Worm (Caenorhabditis elegans) whole organism, late embryonic: ENCODE measurements around the gene cyp-25A2.

Experiments used
- C38D4.7 ChIP-seq: fragments of 200-800 bp; sonication (Bioruptor generic); optimal IDR thresholded peaks from 2 replicates; lab custom pipeline; 2018; ENCODE audit warnings: mild to moderate bottlenecking, missing genetic modification characterization, moderate library complexity, missing compliant biosample characterization
- K02D7.2 ChIP-seq: sonication (generic microtip); optimal IDR thresholded peaks from 2 replicates; lab custom pipeline; 2017; ENCODE audit warnings: mild to moderate bottlenecking, missing genetic modification characterization, missing compliant biosample characterization
- T23F11.4 ChIP-seq: fragments of 200-800 bp; sonication (Bioruptor generic); optimal IDR thresholded peaks from 2 replicates; lab custom pipeline; 2018; ENCODE audit warnings: mild to moderate bottlenecking, missing genetic modification characterization, missing compliant biosample characterization
- ceh-14 ChIP-seq: sonication (generic microtip); optimal IDR thresholded peaks from 2 replicates; lab custom pipeline; 2016; ENCODE audit warnings: missing genotype, missing genetic modification characterization, missing compliant biosample characterization
- ceh-18 ChIP-seq: sonication (generic microtip); optimal IDR thresholded peaks from 2 replicates; lab custom pipeline; 2016; ENCODE audit warnings: missing genetic modification characterization, missing compliant biosample characterization
- ceh-34 ChIP-seq: sonication (generic microtip); optimal IDR thresholded peaks from 2 replicates; lab custom pipeline; 2016; ENCODE audit warnings: mild to moderate bottlenecking, missing genetic modification characterization, missing compliant biosample characterization
- ceh-45 ChIP-seq: fragments of 200-800 bp; sonication (Bioruptor generic); IDR thresholded peaks from 2 replicates; pipeline ENCODE4 v1.3.6; 2022; ENCODE audit warnings: missing genetic modification reagents, missing genetic modification characterization, missing compliant biosample characterization
- ceh-6 ChIP-seq: fragments of 200-800 bp; sonication (Bioruptor generic); optimal IDR thresholded peaks from 2 replicates; lab custom pipeline; 2018; ENCODE audit warnings: mild to moderate bottlenecking, missing genetic modification characterization, missing compliant biosample characterization
- ceh-9 ChIP-seq: sonication (generic microtip); optimal IDR thresholded peaks from 2 replicates; lab custom pipeline; 2016; ENCODE audit warnings: mild to moderate bottlenecking, missing genetic modification characterization, inconsistent platforms, missing compliant biosample characterization
- che-1 ChIP-seq: sonication (generic microtip); optimal IDR thresholded peaks from 2 replicates; lab custom pipeline; 2016; ENCODE audit warnings: mild to moderate bottlenecking, missing genetic modification characterization, missing compliant biosample characterization
- dmd-4 ChIP-seq: sonication (generic microtip); optimal IDR thresholded peaks from 2 replicates; lab custom pipeline; 2016; ENCODE audit warnings: borderline replicate concordance, missing genetic modification characterization, missing compliant biosample characterization
- dve-1 ChIP-seq: sonication (generic microtip); optimal IDR thresholded peaks from 2 replicates; lab custom pipeline; 2017; ENCODE audit warnings: antibody characterized with exemption, mild to moderate bottlenecking, missing genetic modification characterization, missing compliant biosample characterization
- elt-4 ChIP-seq: sonication (generic microtip); optimal IDR thresholded peaks from 2 replicates; lab custom pipeline; 2016; ENCODE audit warnings: missing genetic modification characterization, missing compliant biosample characterization
- eyg-1 ChIP-seq: sonication (generic microtip); optimal IDR thresholded peaks from 2 replicates; lab custom pipeline; 2016; ENCODE audit warnings: missing genotype, missing genetic modification characterization, missing compliant biosample characterization
- fkh-10 ChIP-seq: fragments of 150-350 bp; optimal IDR thresholded peaks from 2 replicates; lab custom pipeline; 2014; ENCODE audit warnings: missing biosample characterization, missing genetic modification reagents, missing genetic modification characterization
- fkh-6 ChIP-seq: sonication (generic microtip); optimal IDR thresholded peaks from 2 replicates; lab custom pipeline; 2016; ENCODE audit warnings: missing genetic modification characterization, missing compliant biosample characterization
- gmeb-2 ChIP-seq: sonication (generic microtip); optimal IDR thresholded peaks from 2 replicates; lab custom pipeline; 2016; ENCODE audit warnings: missing genetic modification characterization, inconsistent platforms, missing compliant biosample characterization
- hlh-13 ChIP-seq: fragments of 200-800 bp; sonication (Bioruptor generic); optimal IDR thresholded peaks from 2 replicates; lab custom pipeline; 2018; ENCODE audit warnings: mild to moderate bottlenecking, missing genetic modification characterization, missing compliant biosample characterization
- hlh-30 ChIP-seq: sonication (generic microtip); optimal IDR thresholded peaks from 2 replicates; lab custom pipeline; 2017; ENCODE audit warnings: antibody characterized with exemption, missing genetic modification characterization, missing compliant biosample characterization; ENCODE audit not compliant: insufficient read depth
- hlh-6 ChIP-seq: sonication (generic microtip); optimal IDR thresholded peaks from 2 replicates; lab custom pipeline; 2016; ENCODE audit warnings: missing genotype, missing genetic modification characterization, missing compliant biosample characterization
- lin-11 ChIP-seq: fragments of 200-800 bp; sonication (Bioruptor generic); optimal IDR thresholded peaks from 2 replicates; lab custom pipeline; 2018; ENCODE audit warnings: mild to moderate bottlenecking, missing genetic modification characterization, missing compliant biosample characterization
- nfya-1 ChIP-seq: sonication (generic microtip); optimal IDR thresholded peaks from 2 replicates; lab custom pipeline; 2017; ENCODE audit warnings: missing genetic modification characterization, mild to moderate bottlenecking, missing compliant biosample characterization, antibody characterized with exemption, moderate library complexity
- nhr-11 ChIP-seq: fragments of 150-350 bp; optimal IDR thresholded peaks from 2 replicates; lab custom pipeline; 2014; ENCODE audit warnings: missing biosample characterization, missing genetic modification characterization
- nhr-232 ChIP-seq: sonication (generic microtip); optimal IDR thresholded peaks from 2 replicates; lab custom pipeline; 2016; ENCODE audit warnings: missing genetic modification characterization, missing compliant biosample characterization
- npax-4 ChIP-seq: sonication (generic microtip); optimal IDR thresholded peaks from 2 replicates; lab custom pipeline; 2016; ENCODE audit warnings: missing genetic modification characterization, missing compliant biosample characterization
- pat-9 ChIP-seq: fragments of 200-800 bp; sonication (Bioruptor generic); optimal IDR thresholded peaks from 2 replicates; lab custom pipeline; 2018; ENCODE audit warnings: mild to moderate bottlenecking, missing genetic modification characterization, moderate library complexity, missing compliant biosample characterization
- pax-1 ChIP-seq: fragments of 150-350 bp; optimal IDR thresholded peaks from 2 replicates; lab custom pipeline; 2014; ENCODE audit warnings: missing biosample characterization, missing genetic modification characterization
- pha-2 ChIP-seq: sonication (generic microtip); optimal IDR thresholded peaks from 2 replicates; lab custom pipeline; 2017; ENCODE audit warnings: mild to moderate bottlenecking, missing genetic modification characterization, missing compliant biosample characterization
- pha-4 ChIP-seq: fragments of 150-350 bp; optimal IDR thresholded peaks from 2 replicates; lab custom pipeline; 2018; ENCODE audit warnings: missing biosample characterization, missing genetic modification reagents, missing genetic modification characterization
- pqm-1 ChIP-seq: sonication (generic microtip); optimal IDR thresholded peaks from 2 replicates; lab custom pipeline; 2016; ENCODE audit warnings: missing genetic modification characterization, missing compliant biosample characterization
- ref-2 ChIP-seq: sonication (generic microtip); optimal IDR thresholded peaks from 2 replicates; lab custom pipeline; 2016; ENCODE audit warnings: missing genetic modification characterization, missing compliant biosample characterization
- rnt-1 ChIP-seq: sonication (generic microtip); optimal IDR thresholded peaks from 2 replicates; lab custom pipeline; 2016; ENCODE audit warnings: missing genetic modification characterization, missing compliant biosample characterization
- sdc-2 ChIP-seq: sonication (generic microtip); optimal IDR thresholded peaks from 2 replicates; lab custom pipeline; 2016; ENCODE audit warnings: missing genotype, missing genetic modification characterization, missing compliant biosample characterization
- sox-2 ChIP-seq: fragments of 200-800 bp; sonication (Bioruptor generic); IDR thresholded peaks from 2 replicates; pipeline ENCODE4 v1.3.6; 2022; ENCODE audit warnings: missing genetic modification reagents, missing genetic modification characterization, missing compliant biosample characterization
- tbx-2 ChIP-seq: sonication (generic microtip); optimal IDR thresholded peaks from 2 replicates; lab custom pipeline; 2016; ENCODE audit warnings: missing genetic modification characterization, missing compliant biosample characterization
- ttx-3 ChIP-seq: sonication (generic microtip); optimal IDR thresholded peaks from 2 replicates; lab custom pipeline; 2016; ENCODE audit warnings: missing genetic modification reagents, missing genetic modification characterization, missing compliant biosample characterization
- ztf-16 ChIP-seq: sonication (generic microtip); optimal IDR thresholded peaks from 2 replicates; lab custom pipeline; 2017; ENCODE audit warnings: missing genetic modification characterization, missing compliant biosample characterization

Gene cyp-25A2

DNA sequence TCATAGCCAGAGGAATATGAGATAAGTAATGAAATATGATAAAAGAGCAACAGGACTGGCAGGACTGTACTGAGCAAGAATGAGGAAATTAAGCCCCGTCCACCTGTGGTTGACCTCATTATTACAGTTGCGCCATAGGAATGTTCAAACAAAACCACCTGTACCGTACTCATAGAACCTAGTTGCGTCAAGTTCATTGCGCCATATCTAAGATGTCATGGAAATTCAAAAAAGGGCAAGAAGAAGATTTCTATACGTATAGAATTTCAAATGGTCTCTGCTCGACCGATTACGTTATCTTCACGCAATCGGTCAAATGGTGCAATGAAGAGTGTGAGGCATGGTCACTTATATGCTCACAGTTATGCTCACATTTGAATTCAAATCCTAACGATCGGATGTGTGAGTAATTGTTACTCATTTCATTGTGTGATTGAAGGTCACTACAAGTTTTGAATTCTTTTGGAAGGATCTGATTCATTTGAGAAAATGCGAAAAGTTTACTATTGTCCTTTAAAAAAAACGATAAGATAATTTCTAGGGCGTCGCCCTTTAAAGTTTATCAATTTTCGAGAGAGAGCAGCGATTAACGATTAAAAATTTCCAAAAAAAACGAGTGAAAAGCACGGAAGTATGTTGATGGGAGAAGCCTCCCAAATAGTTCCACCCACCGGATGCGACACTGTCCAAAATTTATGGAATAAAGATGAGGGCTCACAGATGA lies 36.9 kb downstream of the cyp-25A2 start:
- TF ChIP-seq pax-1 (tag; lab: Kevin White, UChicago) (no peak), gmeb-2 (tag; lab: Kevin White, UChicago) (no peak), pat-9 (tag; lab: Kevin White, UChicago) (no peak), ref-2 (tag; lab: Kevin White, UChicago) (no peak), ceh-9 (no peak)

DNA sequence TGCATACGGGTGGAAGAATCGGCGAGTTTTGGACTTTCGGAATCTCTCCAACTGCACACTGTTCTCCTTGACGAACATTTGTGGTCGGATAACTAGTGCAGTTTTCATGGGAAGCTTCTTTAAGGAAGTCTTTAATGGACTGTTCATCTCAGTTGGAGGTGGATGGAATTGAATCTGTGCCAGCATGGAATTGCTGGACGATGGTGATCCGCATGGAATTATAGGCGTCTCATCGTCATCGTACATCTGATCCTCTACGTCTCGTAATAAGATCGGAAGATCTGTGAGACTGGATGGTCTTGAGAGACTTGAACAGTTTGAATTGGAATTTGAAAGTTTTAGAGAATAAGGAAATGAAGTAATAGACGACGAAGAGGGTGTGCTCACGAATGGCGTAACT lies 38.0 kb downstream of the cyp-25A2 start:
- TF ChIP-seq pqm-1 (tag; lab: Kevin White, UChicago) (no peak), pat-9 (tag; lab: Kevin White, UChicago) (no peak), npax-4 (no peak), K02D7.2 (no peak), hlh-13 (GFP tag; lab: Kevin White, UChicago) (no peak), C38D4.7 (GFP tag; lab: Kevin White, UChicago) (no peak), fkh-10 (GFP tag; lab: Kevin White, UChicago) (no peak), ceh-34 (no peak), nfya-1 (tag; lab: Kevin White, UChicago) (no peak), ceh-18 (tag; lab: Kevin White, UChicago) (no peak), ceh-9 (no peak)

DNA sequence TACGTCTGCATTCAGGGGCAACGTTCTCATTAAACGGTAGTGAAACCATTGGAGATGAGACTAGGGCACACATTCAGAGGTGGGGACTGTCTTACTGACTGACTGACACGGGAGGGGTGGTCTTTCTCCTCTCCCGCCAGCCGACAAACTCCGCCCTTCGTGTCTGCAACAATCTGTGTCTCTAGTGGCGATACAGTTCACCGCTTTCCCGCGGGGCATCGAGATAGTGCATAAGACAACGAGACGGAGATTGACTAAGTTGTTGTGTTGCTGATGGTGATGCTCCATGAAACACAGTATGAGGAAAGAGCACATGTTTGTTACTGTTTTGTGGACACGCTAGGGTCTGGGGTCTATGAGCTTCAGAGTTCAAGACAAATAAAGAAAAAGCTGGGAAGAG lies 38.4 kb downstream of the cyp-25A2 start:
- peak; percentile 28 for TF ChIP-seq tbx-2 (tag; lab: Kevin White, UChicago)
- peak; percentile 5 for TF ChIP-seq sdc-2 (tag; lab: Kevin White, UChicago)
- peak; percentile 50 for TF ChIP-seq ceh-6
- TF ChIP-seq nfya-1 (tag; lab: Kevin White, UChicago): no peak

ce11 chrIII:3874492-3874891 lies 39.5 kb downstream of the cyp-25A2 start:
- no peak for TF ChIP-seq gmeb-2 (tag; lab: Kevin White, UChicago)
- TF ChIP-seq pat-9 (tag; lab: Kevin White, UChicago): no peak
- no peak for TF ChIP-seq sdc-2 (tag; lab: Kevin White, UChicago)
- no peak for TF ChIP-seq ceh-34
- no peak for TF ChIP-seq hlh-13 (GFP tag; lab: Kevin White, UChicago)
- TF ChIP-seq dmd-4 (tag; lab: Kevin White, UChicago): no peak
- TF ChIP-seq pha-2 (tag; lab: Kevin White, UChicago): no peak
- no peak for TF ChIP-seq sox-2
- no peak for TF ChIP-seq elt-4
- no peak for TF ChIP-seq nfya-1 (tag; lab: Kevin White, UChicago)
- TF ChIP-seq ttx-3: no peak
- TF ChIP-seq ceh-9: no peak
- no peak for TF ChIP-seq ztf-16
- no peak for TF ChIP-seq T23F11.4 (GFP tag; lab: Kevin White, UChicago)
- TF ChIP-seq ceh-45 (GFP tag; lab: Robert Waterston, UW): no peak
- no peak for TF ChIP-seq K02D7.2
- TF ChIP-seq tbx-2 (tag; lab: Kevin White, UChicago): no peak
- TF ChIP-seq ceh-6: no peak
- TF ChIP-seq rnt-1 (tag; lab: Kevin White, UChicago): no peak

DNA sequence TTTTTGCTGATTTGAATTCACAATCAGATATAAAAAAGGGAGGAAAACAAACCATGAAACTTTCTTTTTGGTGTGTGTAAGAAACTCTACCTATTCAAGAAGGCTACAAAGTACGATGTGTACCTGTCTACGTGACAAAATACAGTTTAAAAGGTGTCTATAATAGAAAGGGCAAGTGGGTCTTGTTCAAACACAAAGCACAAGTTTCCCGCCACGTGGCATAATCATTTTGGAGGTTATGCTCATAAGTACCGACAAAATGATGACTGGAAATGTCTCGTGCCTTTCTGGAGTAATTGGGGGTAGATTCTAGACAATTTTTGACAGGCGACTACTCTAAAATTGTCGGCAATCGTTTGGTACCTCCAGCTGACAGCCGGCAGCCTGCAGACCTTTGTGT lies 39.9 kb downstream of the cyp-25A2 start:
- TF ChIP-seq eyg-1 (tag; lab: Kevin White, UChicago) (no peak), npax-4 (no peak), ceh-14 (tag; lab: Kevin White, UChicago) (no peak), hlh-6 (tag; lab: Kevin White, UChicago) (no peak), ceh-9 (no peak), hlh-30 (tag; lab: Kevin White, UChicago) (no peak), pha-4 (tag; lab: Kevin White, UChicago) (no peak), dve-1 (tag; lab: Kevin White, UChicago) (no peak), pax-1 (tag; lab: Kevin White, UChicago) (no peak), fkh-6 (tag; lab: Kevin White, UChicago) (no peak), lin-11 (tag; lab: Kevin White, UChicago) (no peak), ceh-6 (no peak), nhr-232 (no peak), nhr-11 (tag; lab: Kevin White, UChicago) (no peak), che-1 (tag; lab: Kevin White, UChicago) (no peak), C38D4.7 (GFP tag; lab: Kevin White, UChicago) (no peak)
